Fruit fly (Drosophila melanogaster) whole organism, embryonic: ENCODE data around the gene hng2.
A peak's percentile ranks its signal among the peaks of the same experiment; 100 is the strongest.

Experiments
- Atf3 ChIP-seq: fragments of 200-800 bp; sonication (Bioruptor generic); optimal IDR thresholded peaks from 3 replicates; lab custom pipeline; 2016; ENCODE audit warnings: missing biosample characterization, missing genetic modification characterization
- CG10321 ChIP-seq: fragments of 200-800 bp; sonication (Bioruptor generic); IDR thresholded peaks from 2 replicates; pipeline ENCODE4 v1.3.6; 2022; ENCODE audit warnings: missing biosample characterization, missing genetic modification characterization
- CG10543 ChIP-seq: fragments of 200-800 bp; sonication (Bioruptor generic); optimal IDR thresholded peaks from 3 replicates; lab custom pipeline; 2017; ENCODE audit warnings: missing biosample characterization, mild to moderate bottlenecking, missing genetic modification characterization, moderate library complexity
- CG11085 ChIP-seq: fragments of 200-800 bp; sonication (Bioruptor generic); IDR thresholded peaks from 2 replicates; pipeline ENCODE4 v1.3.6; 2022; ENCODE audit warnings: missing biosample characterization, missing genetic modification characterization
- CG11398 ChIP-seq: fragments of 200-800 bp; sonication (Bioruptor generic); optimal IDR thresholded peaks from 2 replicates; lab custom pipeline; 2016; ENCODE audit warnings: missing biosample characterization, missing genetic modification characterization
- CG11456 ChIP-seq: fragments of 200-800 bp; sonication (Bioruptor generic); IDR thresholded peaks from 3 replicates; pipeline ENCODE4 v1.3.6; 2022; ENCODE audit warnings: missing biosample characterization, missing genetic modification characterization
- CG11696 ChIP-seq: fragments of 200-800 bp; sonication (Bioruptor generic); IDR thresholded peaks from 2 replicates; pipeline ENCODE4 v1.3.6; 2022; ENCODE audit warnings: missing biosample characterization, missing genetic modification characterization
- CG12299 ChIP-seq: fragments of 200-800 bp; sonication (Bioruptor generic); optimal IDR thresholded peaks from 2 replicates; lab custom pipeline; 2018; ENCODE audit warnings: missing biosample characterization, mild to moderate bottlenecking, missing genetic modification characterization
- CG13624 ChIP-seq: fragments of 200-800 bp; sonication (Bioruptor generic); optimal IDR thresholded peaks from 2 replicates; lab custom pipeline; 2016; ENCODE audit warnings: missing biosample characterization, missing genetic modification characterization
- CG13775 ChIP-seq: fragments of 200-800 bp; sonication (Bioruptor generic); optimal IDR thresholded peaks from 3 replicates; lab custom pipeline; 2017; ENCODE audit warnings: missing biosample characterization, mild to moderate bottlenecking, missing genetic modification characterization
- CG14050 ChIP-seq: fragments of 200-800 bp; sonication (Bioruptor generic); IDR thresholded peaks from 3 replicates; pipeline ENCODE4 v1.3.6; 2022; ENCODE audit warnings: missing biosample characterization, missing genetic modification characterization
- CG14441 ChIP-seq: fragments of 200-800 bp; sonication (Bioruptor generic); IDR thresholded peaks from 2 replicates; pipeline ENCODE4 v1.3.6; 2022; ENCODE audit warnings: missing biosample characterization, missing genetic modification characterization
- CG18764 ChIP-seq: fragments of 200-800 bp; sonication (Bioruptor generic); optimal IDR thresholded peaks from 3 replicates; lab custom pipeline; 2016; ENCODE audit warnings: missing biosample characterization, missing genetic modification characterization
- CG2116 ChIP-seq: fragments of 200-800 bp; sonication (Bioruptor generic); optimal IDR thresholded peaks from 3 replicates; lab custom pipeline; 2018; ENCODE audit warnings: missing biosample characterization, mild to moderate bottlenecking, missing genetic modification characterization
- CG4730 ChIP-seq: fragments of 200-800 bp; sonication (Bioruptor generic); IDR thresholded peaks from 2 replicates; pipeline ENCODE4 v1.3.6; 2022; ENCODE audit warnings: missing biosample characterization, missing genetic modification characterization
- CG6272 ChIP-seq: fragments of 200-800 bp; sonication (Bioruptor generic); IDR thresholded peaks from 2 replicates; pipeline ENCODE4 v1.3.6; 2022; ENCODE audit warnings: missing biosample characterization, missing genetic modification characterization
- CG6791 ChIP-seq: fragments of 200-800 bp; sonication (Bioruptor generic); IDR thresholded peaks from 3 replicates; pipeline ENCODE4 v1.3.6; 2022; ENCODE audit warnings: missing biosample characterization, missing genetic modification characterization; ENCODE audit not compliant: partially characterized antibody
- CG8089 ChIP-seq: fragments of 200-800 bp; sonication (Bioruptor generic); optimal IDR thresholded peaks from 3 replicates; lab custom pipeline; 2016; ENCODE audit warnings: missing biosample characterization, missing genetic modification characterization
- D ChIP-seq, 2 experiments: fragments of 200-800 bp in 1 of 2; fragments of >200 bp in 1 of 2; sonication (Bioruptor generic) in 1 of 2; optimal IDR thresholded peaks; 2 replicates in 1 of 2; 3 replicates in 1 of 2; lab custom pipeline; 2017; ENCODE audit warnings: mild to moderate bottlenecking in 1 of 2, missing biosample characterization in 1 of 2, missing genetic modification characterization in 1 of 2, missing genetic modification reagents in 1 of 2
- H2.0 ChIP-seq: fragments of 200-800 bp; sonication (Bioruptor generic); IDR thresholded peaks from 2 replicates; pipeline ENCODE4 v1.3.6; 2022; ENCODE audit warnings: missing biosample characterization, missing genetic modification characterization
- HLHmδ ChIP-seq: fragments of 200-800 bp; sonication (Bioruptor generic); optimal IDR thresholded peaks from 2 replicates; lab custom pipeline; 2018; ENCODE audit warnings: missing biosample characterization, mild to moderate bottlenecking, missing genetic modification characterization, moderate library complexity
- Hey ChIP-seq: fragments of 200-800 bp; sonication (Bioruptor generic); optimal IDR thresholded peaks from 3 replicates; lab custom pipeline; 2018; ENCODE audit warnings: missing biosample characterization, mild to moderate bottlenecking, missing genetic modification characterization
- HmgZ ChIP-seq: fragments of 200-800 bp; sonication (Bioruptor generic); optimal IDR thresholded peaks from 2 replicates; lab custom pipeline; 2018; ENCODE audit warnings: missing biosample characterization, mild to moderate bottlenecking, missing genetic modification characterization
- Hr78 ChIP-seq, 2 experiments: fragments of 200-800 bp in 1 of 2; fragments of >200 bp in 1 of 2; sonication (Bioruptor generic) in 1 of 2; optimal IDR thresholded peaks; 2 replicates each; lab custom pipeline; 2017 to 2019; ENCODE audit warnings: missing biosample characterization in 2 of 2, missing genetic modification characterization in 2 of 2, mild to moderate bottlenecking in 1 of 2, moderate library complexity in 1 of 2
- MESR4 ChIP-seq: fragments of 200-800 bp; sonication (Bioruptor generic); optimal IDR thresholded peaks from 2 replicates; lab custom pipeline; 2018; ENCODE audit warnings: missing biosample characterization, mild to moderate bottlenecking, missing genetic modification characterization, moderate library complexity
- Sin3A ChIP-seq: fragments of >200 bp; optimal IDR thresholded peaks from 2 replicates; lab custom pipeline; 2018
- Six4 ChIP-seq: fragments of 200-800 bp; sonication (Bioruptor generic); optimal IDR thresholded peaks from 2 replicates; lab custom pipeline; 2016; ENCODE audit warnings: missing biosample characterization, missing genetic modification characterization
- Sry-β ChIP-seq: fragments of 200-800 bp; sonication (Bioruptor generic); optimal IDR thresholded peaks from 2 replicates; lab custom pipeline; 2018; ENCODE audit warnings: missing biosample characterization, mild to moderate bottlenecking, missing genetic modification characterization, moderate library complexity
- Taf1 ChIP-seq: fragments of 200-800 bp; sonication (Bioruptor generic); IDR thresholded peaks from 2 replicates; pipeline ENCODE4 v1.3.6; 2022; ENCODE audit warnings: missing biosample characterization, missing genetic modification characterization
- Usf ChIP-seq: fragments of 200-800 bp; sonication (Bioruptor generic); optimal IDR thresholded peaks from 2 replicates; lab custom pipeline; 2017; ENCODE audit warnings: missing genotype, missing biosample characterization, missing genetic modification characterization
- ab ChIP-seq: fragments of 200-800 bp; sonication (Bioruptor generic); optimal IDR thresholded peaks from 2 replicates; lab custom pipeline; 2016; ENCODE audit warnings: missing biosample characterization, missing genetic modification characterization
- az2 ChIP-seq: fragments of 200-800 bp; sonication (Bioruptor generic); optimal IDR thresholded peaks from 3 replicates; lab custom pipeline; 2016; ENCODE audit warnings: missing biosample characterization, missing genetic modification characterization
- cato ChIP-seq: fragments of 200-800 bp; sonication (Bioruptor generic); optimal IDR thresholded peaks from 2 replicates; lab custom pipeline; 2016; ENCODE audit warnings: missing biosample characterization, missing genetic modification characterization, borderline replicate concordance
- chn ChIP-seq: fragments of 200-800 bp; sonication (Bioruptor generic); optimal IDR thresholded peaks from 2 replicates; lab custom pipeline; 2016; ENCODE audit warnings: missing biosample characterization, missing genetic modification characterization
- en ChIP-seq: fragments of 200-800 bp; sonication (Bioruptor generic); optimal IDR thresholded peaks from 2 replicates; lab custom pipeline; 2016; ENCODE audit warnings: missing biosample characterization, missing genetic modification characterization
- exex ChIP-seq: fragments of 200-800 bp; sonication (Bioruptor generic); optimal IDR thresholded peaks from 4 replicates; lab custom pipeline; 2018; ENCODE audit warnings: missing biosample characterization, mild to moderate bottlenecking, missing genetic modification characterization, moderate library complexity
- hb ChIP-seq: fragments of 200-800 bp; sonication (Bioruptor generic); IDR thresholded peaks from 3 replicates; pipeline ENCODE4 v1.3.6; 2022; ENCODE audit warnings: missing biosample characterization, missing genetic modification characterization; ENCODE audit not compliant: partially characterized antibody
- hbn ChIP-seq: fragments of 200-800 bp; sonication (Bioruptor generic); IDR thresholded peaks from 2 replicates; pipeline ENCODE4 v1.3.6; 2022; ENCODE audit warnings: missing biosample characterization, missing genetic modification characterization; ENCODE audit not compliant: partially characterized antibody
- jigr1 ChIP-seq: fragments of 200-800 bp; sonication (Bioruptor generic); IDR thresholded peaks from 3 replicates; pipeline ENCODE4 v1.3.6; 2022; ENCODE audit warnings: missing biosample characterization, missing genetic modification characterization
- jumu ChIP-seq: fragments of 200-800 bp; sonication (Bioruptor generic); optimal IDR thresholded peaks from 3 replicates; lab custom pipeline; 2016; ENCODE audit warnings: missing biosample characterization, missing genetic modification characterization
- kah ChIP-seq: fragments of 200-800 bp; sonication (Bioruptor generic); optimal IDR thresholded peaks from 2 replicates; lab custom pipeline; 2018; ENCODE audit warnings: missing biosample characterization, mild to moderate bottlenecking, missing genetic modification characterization
- nerfin-1 ChIP-seq: fragments of 200-800 bp; sonication (Bioruptor generic); optimal IDR thresholded peaks from 3 replicates; lab custom pipeline; 2019; ENCODE audit warnings: missing biosample characterization, mild to moderate bottlenecking, missing genetic modification characterization, moderate library complexity
- pita ChIP-seq: fragments of 200-800 bp; sonication (Bioruptor generic); optimal IDR thresholded peaks from 2 replicates; lab custom pipeline; 2017; ENCODE audit warnings: missing biosample characterization, mild to moderate bottlenecking, missing genetic modification characterization
- pros ChIP-seq: fragments of 200-800 bp; sonication (Bioruptor generic); optimal IDR thresholded peaks from 3 replicates; lab custom pipeline; 2019; ENCODE audit warnings: missing biosample characterization, mild to moderate bottlenecking, missing genetic modification characterization, moderate library complexity
- repo ChIP-seq: fragments of 200-800 bp; sonication (Bioruptor generic); optimal IDR thresholded peaks from 2 replicates; lab custom pipeline; 2016; ENCODE audit warnings: missing biosample characterization, missing genetic modification characterization
- rib ChIP-seq: fragments of 200-800 bp; sonication (Bioruptor generic); IDR thresholded peaks from 2 replicates; pipeline ENCODE4 v1.3.6; 2022; ENCODE audit warnings: missing biosample characterization, missing genetic modification characterization
- sob ChIP-seq: fragments of 200-800 bp; sonication (Bioruptor generic); IDR thresholded peaks from 2 replicates; pipeline ENCODE4 v1.3.6; 2022; ENCODE audit warnings: missing biosample characterization, missing genetic modification characterization
- stwl ChIP-seq: fragments of 200-800 bp; sonication (Bioruptor generic); optimal IDR thresholded peaks from 3 replicates; lab custom pipeline; 2018; ENCODE audit warnings: missing biosample characterization, mild to moderate bottlenecking, missing genetic modification characterization, moderate library complexity
- tup ChIP-seq: fragments of 200-800 bp; sonication (Bioruptor generic); optimal IDR thresholded peaks from 2 replicates; lab custom pipeline; 2016; ENCODE audit warnings: missing biosample characterization, mild to moderate bottlenecking, missing genetic modification characterization, moderate library complexity
- unc-4 ChIP-seq: fragments of 200-800 bp; sonication (Bioruptor generic); IDR thresholded peaks from 2 replicates; pipeline ENCODE4 v1.3.6; 2022; ENCODE audit warnings: missing biosample characterization, missing genetic modification characterization; ENCODE audit not compliant: partially characterized antibody
- wek ChIP-seq: fragments of 200-800 bp; sonication (Bioruptor generic); optimal IDR thresholded peaks from 3 replicates; lab custom pipeline; 2018; ENCODE audit warnings: missing biosample characterization, mild to moderate bottlenecking, missing genetic modification characterization, moderate library complexity

hng2 gene

dm6 chr3R:8819551-8820057 lies 13.5 kb downstream of the hng2 start (continued):
- peak; percentile 48 for TF ChIP-seq CG13624 (GFP tag; lab: Kevin White, UChicago)
- TF ChIP-seq chn (GFP tag; lab: Kevin White, UChicago) = no peak
- TF ChIP-seq MESR4 = no peak
- TF ChIP-seq jigr1 (GFP tag; lab: Robert Waterston, UW) = no peak
- no peak for TF ChIP-seq stwl (tag; lab: Kevin White, UChicago)
- TF ChIP-seq ab (GFP tag; lab: Kevin White, UChicago) = no peak
- TF ChIP-seq CG11456 = peak; percentile 51; the same call in 1 of the 3 replicates
- no peak for TF ChIP-seq en (GFP tag; lab: Kevin White, UChicago)
- TF ChIP-seq kah (GFP tag; lab: Kevin White, UChicago) = no peak
- TF ChIP-seq CG11085 (GFP tag; lab: Robert Waterston, UW) = no peak
- TF ChIP-seq pros (GFP tag; lab: Kevin White, UChicago) = peak; percentile 32
- TF ChIP-seq CG14050 (GFP tag; lab: Robert Waterston, UW) = no peak
- peak; percentile 77 for TF ChIP-seq rib
- peak; percentile 84 for TF ChIP-seq CG11696 (GFP tag; lab: Robert Waterston, UW)
- no peak for TF ChIP-seq H2.0 (GFP tag; lab: Robert Waterston, UW)
- no peak for TF ChIP-seq CG11398 (GFP tag; lab: Kevin White, UChicago)
- no peak for TF ChIP-seq HmgZ (tag; lab: Kevin White, UChicago)
- no peak for TF ChIP-seq unc-4 (GFP tag; lab: Robert Waterston, UW)
- no peak for TF ChIP-seq exex
- TF ChIP-seq pita (GFP tag; lab: Kevin White, UChicago) = no peak
- TF ChIP-seq nerfin-1 (tag; lab: Kevin White, UChicago) = no peak
- no peak for TF ChIP-seq CG6272 (GFP tag; lab: Robert Waterston, UW)
- peak; percentile 36 for TF ChIP-seq CG12299
- no peak for TF ChIP-seq CG13775 (GFP tag; lab: Kevin White, UChicago)
- no peak for TF ChIP-seq Sin3A (lab: Kevin White, UChicago)
- no peak for TF ChIP-seq wek (GFP tag; lab: Kevin White, UChicago)
- no peak for TF ChIP-seq Hr78 (GFP tag; optimal IDR thresholded peaks at IDR 0.05; lab: Kevin White, UChicago)
- no peak for TF ChIP-seq hbn (GFP tag; lab: Robert Waterston, UW)
- TF ChIP-seq CG10543 = peak; percentile 48
- no peak for TF ChIP-seq repo (GFP tag; lab: Kevin White, UChicago)
- TF ChIP-seq CG4730 (GFP tag; lab: Robert Waterston, UW) = no peak
- TF ChIP-seq CG6791 (GFP tag; lab: Robert Waterston, UW) = no peak
- no peak for TF ChIP-seq hb (GFP tag; lab: Robert Waterston, UW)
- no peak for TF ChIP-seq cato (GFP tag; lab: Kevin White, UChicago)
- TF ChIP-seq sob (GFP tag; lab: Robert Waterston, UW) = 0 out of 2 replicates have a peak, but pooled peaks have one; percentile 67
- no peak for TF ChIP-seq CG2116
- TF ChIP-seq CG10321 = no peak
- no peak for TF ChIP-seq Taf1 (GFP tag; lab: Robert Waterston, UW)
- no peak for TF ChIP-seq CG14441
- TF ChIP-seq Hey (tag; lab: Kevin White, UChicago) = no peak
- TF ChIP-seq CG8089 = no peak
- TF ChIP-seq Atf3 (GFP tag; lab: Kevin White, UChicago) = no peak
- TF ChIP-seq jumu (GFP tag; lab: Kevin White, UChicago) = no peak
- TF ChIP-seq HLHmδ (GFP tag; lab: Kevin White, UChicago) = no peak
- no peak for TF ChIP-seq Six4
- no peak for TF ChIP-seq tup (GFP tag; lab: Kevin White, UChicago)
- no peak for TF ChIP-seq CG18764 (GFP tag; lab: Kevin White, UChicago)
- no peak for TF ChIP-seq az2 (GFP tag; lab: Kevin White, UChicago)
- no peak for TF ChIP-seq Usf (GFP tag; lab: Kevin White, UChicago)
- TF ChIP-seq Sry-β (GFP tag; lab: Kevin White, UChicago) = no peak
- no peak for TF ChIP-seq D (optimal IDR thresholded peaks at IDR 0.05; lab: Kevin White, UChicago)
- TF ChIP-seq D (GFP tag; optimal IDR thresholded peaks at IDR 0.05; lab: Kevin White, UChicago) = no peak
